Fruit fly (Drosophila melanogaster): ENCODE data around the gene dls.

Gene dls

DNA sequence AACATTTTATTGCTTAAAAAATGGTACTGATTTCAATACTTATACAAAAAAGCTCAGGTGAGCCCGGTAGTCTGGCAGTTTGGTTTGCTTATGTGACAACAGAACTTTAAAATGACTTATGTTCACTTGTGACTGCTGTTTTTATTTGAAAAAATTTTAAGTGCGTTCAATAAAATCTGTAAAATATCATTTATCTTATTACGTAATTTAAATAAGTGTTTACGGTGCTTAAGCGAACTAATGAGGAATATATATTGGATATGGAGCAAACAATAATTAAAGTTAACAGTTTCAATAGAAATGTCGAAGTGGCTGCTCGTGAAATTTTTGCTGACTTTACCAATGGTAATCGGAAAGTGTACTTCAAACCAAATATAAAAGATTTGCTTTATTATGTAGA is at the start of gene dls:
Gene dls, plus strand, starts transcription at position 301 of the 400 bp plus-strand sequence.
- TF ChIP-seq noc (tag; optimal IDR thresholded peaks at IDR 0.05), result no peak

DNA sequence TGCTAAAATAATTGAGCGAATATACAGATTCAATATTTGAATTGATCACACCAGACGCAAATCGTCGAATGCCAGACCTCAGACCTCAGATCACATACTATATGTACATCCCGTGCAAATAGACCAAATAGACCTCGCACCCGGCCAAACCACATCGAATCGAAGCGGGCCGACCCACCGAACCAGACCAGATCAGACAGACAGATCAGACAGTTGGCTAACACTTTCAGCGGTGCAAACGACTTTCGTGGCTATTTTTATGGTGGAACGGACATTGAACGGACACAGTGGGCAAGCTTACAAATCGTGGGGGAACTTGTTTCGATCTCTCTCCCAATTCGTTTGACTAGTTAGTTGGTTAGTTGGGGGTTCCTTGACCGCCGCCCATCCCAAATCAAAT is 49.4 kb upstream of the dls start:
- TF ChIP-seq noc (tag; optimal IDR thresholded peaks at IDR 0.05), result no peak

DNA sequence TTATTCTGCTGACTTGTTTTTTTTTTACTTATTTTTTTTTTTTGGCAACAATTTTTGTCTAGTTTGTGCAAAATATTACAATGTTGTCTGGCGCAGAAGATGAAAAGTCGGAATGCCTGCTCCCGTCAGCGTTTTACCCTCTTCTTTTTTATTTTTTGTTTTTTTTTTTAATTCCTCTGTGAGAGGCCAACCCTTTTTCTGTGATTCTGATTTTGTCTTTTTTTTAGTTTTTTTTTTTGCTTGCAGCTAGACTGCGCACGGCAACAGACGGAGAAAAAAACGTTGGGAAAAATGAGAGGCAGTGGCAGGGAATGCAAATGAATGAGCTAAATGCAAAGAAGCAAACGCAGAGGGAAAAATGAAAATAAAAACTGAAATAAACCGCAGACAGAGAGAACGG is 48.0 kb upstream of the dls start:
- no peak for TF ChIP-seq noc (tag; optimal IDR thresholded peaks at IDR 0.05)

DNA sequence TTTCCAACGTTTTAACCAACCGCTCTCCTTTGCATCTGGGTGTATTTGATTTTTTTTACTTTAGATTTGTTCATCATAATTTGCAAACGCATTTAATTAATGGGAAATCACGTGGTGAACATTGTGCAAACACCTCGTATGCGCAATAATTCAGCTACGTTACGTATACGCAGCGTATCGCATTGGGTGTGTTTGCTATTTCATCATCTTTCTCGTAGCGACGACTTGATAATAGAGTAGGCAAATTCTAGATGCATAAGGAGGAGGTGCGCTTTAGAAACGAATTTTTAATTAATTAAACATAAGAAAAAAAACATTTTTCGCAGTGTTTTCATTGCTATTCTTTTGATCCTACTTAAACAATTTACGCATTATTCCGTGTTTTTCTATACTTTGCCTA is 47.5 kb upstream of the dls start:
- no peak for TF ChIP-seq noc (tag; optimal IDR thresholded peaks at IDR 0.05)

DNA sequence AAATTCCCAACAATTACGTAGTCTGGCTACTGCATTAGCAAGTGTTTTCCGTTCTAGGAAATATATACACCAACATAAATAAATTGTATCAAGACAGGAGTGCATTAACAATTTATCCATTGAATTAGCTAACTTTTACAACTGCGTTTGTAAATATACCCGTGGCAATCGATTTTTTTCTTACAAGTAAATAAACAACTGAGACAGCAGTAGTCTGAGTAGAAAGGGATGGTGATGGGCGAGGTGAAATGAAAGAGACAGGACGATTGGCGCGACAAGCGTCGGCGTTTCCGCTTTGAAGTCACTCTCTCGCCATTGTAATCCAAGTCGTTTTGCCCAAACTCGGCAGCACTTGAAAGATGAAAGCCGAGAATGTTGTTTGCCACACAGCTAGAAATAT is 45.6 kb upstream of the dls start:
- no peak for TF ChIP-seq noc (tag; optimal IDR thresholded peaks at IDR 0.05)

DNA sequence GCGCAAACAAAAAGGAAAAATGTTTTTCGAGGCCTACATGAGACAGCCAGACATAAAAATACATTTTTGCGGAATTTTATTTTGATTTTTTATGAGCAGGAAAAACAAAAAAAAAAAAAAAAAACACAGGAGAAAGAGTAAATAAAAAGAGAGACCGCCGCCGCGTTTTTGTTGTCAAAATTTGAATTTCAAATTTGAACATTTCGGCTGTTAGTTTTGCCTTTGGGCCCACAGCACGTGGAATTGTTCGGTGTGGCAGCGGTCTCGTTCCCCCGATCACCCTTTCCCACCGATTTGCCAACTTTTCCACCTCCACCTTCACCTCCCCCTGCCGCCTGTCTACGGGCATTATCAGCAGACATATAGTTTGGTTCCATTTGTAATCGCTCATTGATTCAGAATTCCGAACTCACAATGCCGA is 44.3 kb upstream of the dls start:
- TF ChIP-seq noc (tag; optimal IDR thresholded peaks at IDR 0.05), result no peak

DNA sequence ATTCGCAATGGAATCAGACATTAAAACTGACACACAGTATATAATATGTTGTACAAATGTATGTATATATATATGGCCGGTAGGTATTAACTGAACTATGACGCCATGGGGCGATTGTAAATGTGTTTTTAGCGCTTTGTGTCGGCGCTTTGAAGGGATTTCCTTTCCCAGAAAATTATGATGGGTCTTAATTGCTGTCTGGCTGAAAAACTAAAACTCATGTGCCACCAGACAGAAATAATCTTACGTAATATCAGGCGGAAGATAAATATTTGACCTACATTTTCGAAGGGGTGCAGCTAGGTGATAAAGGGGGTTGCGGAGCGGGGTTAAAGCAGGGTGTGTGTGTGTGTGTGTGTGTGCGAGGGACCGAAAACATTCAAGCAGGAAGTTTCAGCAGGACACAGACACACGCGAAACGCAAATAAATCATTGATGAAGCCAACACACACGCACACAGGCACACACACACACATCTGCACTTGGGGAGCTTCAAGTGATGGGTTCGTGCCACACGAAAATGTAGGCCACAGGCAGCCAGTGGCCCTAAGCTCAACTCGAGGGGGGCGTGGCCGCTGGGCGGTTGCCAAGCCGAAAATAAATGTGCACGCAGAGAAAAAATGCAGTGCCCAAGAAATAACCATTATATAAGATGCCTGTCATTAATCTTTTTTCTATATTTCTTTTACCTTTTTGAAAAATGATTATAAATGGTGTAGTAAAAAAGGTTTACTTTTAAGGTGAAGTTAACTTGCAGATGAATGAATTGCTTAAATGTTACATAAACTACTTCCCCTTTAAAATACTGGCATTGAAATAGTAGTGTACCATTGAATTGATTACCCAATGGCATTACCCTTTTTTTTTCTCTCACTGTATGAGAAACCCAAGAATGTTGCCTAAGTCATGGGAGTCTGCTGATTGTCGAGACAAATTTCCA is 43.6 kb upstream of the dls start:
- no peak for TF ChIP-seq noc (tag; optimal IDR thresholded peaks at IDR 0.05)

DNA sequence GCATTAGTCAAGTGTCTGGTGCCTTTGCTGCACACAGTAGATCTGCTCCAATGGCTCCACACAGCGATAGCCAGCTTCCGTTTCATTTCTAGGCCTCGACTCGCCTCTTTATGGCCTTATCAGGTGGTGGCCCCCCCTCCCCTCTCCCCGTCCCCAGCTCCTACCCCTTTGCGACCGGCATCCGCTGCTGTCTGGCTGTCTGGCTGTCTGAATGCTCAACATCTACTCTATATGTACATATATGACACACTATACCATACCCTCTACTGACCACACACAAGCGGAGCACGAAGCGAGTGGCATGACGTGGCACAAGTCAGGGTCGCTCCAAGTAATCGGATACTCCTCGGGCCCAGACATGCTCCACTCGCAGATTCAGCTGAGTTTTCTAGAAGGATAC is 42.8 kb upstream of the dls start:
- TF ChIP-seq noc (tag; optimal IDR thresholded peaks at IDR 0.05), result no peak

DNA sequence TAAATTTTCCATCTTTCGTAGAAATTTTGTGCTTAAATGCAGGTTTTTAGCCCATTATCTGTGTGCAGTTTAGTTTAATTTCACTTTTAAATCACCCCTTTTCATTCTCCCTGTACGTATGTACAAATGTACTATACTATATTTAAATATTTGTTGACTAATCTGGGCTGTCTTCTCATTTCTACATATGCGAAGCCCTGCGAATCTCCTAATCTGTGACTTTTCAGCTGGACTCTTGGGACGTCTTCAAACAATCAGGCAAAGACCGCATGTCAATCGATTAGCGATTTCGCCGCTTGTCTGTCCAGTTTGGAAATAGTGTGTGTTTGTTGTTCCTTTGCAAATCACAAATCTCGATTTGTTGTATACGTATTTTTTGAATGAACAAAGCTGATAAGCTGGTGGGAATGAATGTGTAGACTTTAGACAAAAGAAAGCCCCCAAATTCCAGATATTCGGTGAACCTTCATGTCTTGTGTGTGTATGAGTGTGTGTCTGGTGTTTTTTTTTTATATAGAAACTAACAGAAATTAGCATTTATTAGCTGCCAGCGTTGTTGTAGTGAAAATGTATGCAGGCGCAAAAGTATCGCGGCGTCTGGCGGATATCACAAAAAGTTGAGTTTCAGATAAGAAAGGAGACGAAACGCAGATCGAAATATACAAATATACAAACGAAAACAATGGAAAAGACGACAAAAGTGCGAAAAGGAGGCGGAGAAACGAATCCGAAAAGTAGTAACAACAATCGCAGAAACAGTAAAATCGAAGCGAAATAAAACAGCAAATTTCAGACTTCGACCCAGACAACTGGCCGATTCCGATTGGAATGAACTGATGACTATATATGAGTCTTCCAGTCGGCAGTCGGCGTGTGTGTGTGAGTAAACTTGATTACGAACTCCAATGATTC is 41.7 kb upstream of the dls start:
- peak; percentile 54 for TF ChIP-seq noc (tag; optimal IDR thresholded peaks at IDR 0.05)

DNA sequence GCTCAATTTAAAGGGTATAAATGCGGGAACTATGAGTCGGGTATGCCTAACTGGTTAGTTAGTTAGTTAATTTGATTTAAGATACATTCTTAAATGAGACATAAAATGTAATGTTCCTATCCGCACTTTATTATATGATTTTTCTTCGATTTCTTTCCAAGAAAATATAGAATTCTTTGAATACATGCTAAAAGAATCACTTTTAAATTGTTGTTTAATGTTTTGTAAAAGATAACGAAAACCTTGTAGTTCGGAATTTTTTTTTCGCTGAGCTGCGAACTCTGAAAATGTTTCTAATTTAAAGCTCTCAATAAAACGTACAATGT is 41.1 kb upstream of the dls start:
- TF ChIP-seq noc (tag; optimal IDR thresholded peaks at IDR 0.05), result peak; percentile 91

DNA sequence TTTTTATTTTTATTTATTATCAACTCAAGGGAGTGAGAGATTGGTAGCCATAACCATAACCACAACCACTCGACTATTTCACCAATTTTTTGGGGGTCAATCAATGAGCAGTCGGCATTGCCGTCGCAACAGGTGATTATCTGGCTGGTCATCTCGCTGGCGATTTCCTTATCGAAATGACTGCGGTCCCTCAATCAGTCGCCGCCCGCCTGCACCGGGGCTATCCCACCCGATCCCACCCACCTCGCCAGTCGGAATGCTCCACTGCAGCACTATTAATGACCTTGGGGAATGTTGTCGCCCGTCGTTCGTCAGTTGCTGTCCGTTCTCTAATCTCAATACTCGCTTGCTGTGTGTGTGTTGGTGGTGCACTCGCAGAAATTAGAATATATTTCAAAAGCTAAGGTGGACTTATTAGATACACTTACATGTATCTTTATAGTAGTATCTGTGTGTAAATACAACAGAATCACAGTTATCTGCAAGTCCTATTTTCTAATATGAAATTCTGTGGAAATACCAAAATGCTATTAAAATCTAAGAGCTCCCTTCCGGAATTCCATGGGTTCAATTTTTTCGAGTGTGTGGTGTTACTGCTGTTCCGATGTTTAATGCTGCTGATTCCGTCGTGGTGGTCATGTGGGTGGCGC is 40.6 kb upstream of the dls start:
- TF ChIP-seq noc (tag; optimal IDR thresholded peaks at IDR 0.05), result peak; percentile 95

DNA sequence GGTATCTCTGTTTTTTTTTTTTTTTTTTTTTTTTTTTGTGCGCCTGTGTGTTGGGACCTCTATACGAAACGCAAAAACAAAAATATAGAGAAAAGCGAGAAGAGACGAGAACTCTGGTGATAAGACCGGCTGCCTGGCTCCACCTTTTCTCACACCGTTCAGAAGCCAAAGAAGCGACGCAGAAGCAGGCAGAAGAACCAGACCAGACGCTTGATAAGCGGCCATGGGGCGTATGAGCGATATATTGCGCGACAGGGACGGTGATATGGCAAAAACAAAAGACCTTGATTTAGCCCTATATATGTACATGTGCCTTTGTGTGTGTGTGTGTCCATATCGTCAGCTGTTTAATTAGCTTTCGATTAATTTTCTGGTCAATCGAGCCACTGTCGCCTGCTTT is 40.0 kb upstream of the dls start:
- TF ChIP-seq noc (tag; optimal IDR thresholded peaks at IDR 0.05), result no peak

DNA sequence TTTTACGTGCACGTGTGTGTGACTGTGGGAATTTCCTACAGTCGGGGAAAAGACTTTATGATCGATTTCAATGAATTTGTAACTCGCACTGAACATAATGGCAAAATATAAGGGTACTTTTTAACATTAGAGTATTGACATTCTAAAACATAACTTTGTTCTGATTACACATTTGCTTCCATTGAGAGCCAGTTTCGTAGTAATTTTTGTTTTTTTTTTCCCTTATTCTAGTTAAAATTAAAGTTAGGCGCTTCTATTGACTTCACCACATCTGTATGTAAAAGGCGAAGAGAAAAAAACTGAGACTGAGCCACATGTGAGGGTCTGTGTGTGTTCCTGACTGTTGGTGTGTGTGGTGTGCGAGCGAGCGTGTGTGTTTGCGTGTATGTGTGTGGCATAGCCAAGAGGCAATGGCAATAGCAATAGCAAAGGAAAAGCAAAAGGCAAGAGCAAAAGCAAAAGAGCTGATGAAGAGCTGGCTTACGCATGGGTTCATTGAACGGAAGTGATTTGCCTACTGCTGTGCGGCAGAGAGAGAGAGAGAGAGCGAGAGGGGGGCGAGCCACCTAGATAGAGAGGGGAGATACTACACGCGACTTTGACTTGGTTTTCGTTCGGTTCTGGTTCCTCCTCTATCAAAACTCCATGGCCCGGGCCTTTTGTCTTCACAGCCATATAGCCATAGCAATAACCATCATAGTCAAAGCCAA is 39.1 kb upstream of the dls start:
- TF ChIP-seq noc (tag; optimal IDR thresholded peaks at IDR 0.05), result peak; percentile 86

DNA sequence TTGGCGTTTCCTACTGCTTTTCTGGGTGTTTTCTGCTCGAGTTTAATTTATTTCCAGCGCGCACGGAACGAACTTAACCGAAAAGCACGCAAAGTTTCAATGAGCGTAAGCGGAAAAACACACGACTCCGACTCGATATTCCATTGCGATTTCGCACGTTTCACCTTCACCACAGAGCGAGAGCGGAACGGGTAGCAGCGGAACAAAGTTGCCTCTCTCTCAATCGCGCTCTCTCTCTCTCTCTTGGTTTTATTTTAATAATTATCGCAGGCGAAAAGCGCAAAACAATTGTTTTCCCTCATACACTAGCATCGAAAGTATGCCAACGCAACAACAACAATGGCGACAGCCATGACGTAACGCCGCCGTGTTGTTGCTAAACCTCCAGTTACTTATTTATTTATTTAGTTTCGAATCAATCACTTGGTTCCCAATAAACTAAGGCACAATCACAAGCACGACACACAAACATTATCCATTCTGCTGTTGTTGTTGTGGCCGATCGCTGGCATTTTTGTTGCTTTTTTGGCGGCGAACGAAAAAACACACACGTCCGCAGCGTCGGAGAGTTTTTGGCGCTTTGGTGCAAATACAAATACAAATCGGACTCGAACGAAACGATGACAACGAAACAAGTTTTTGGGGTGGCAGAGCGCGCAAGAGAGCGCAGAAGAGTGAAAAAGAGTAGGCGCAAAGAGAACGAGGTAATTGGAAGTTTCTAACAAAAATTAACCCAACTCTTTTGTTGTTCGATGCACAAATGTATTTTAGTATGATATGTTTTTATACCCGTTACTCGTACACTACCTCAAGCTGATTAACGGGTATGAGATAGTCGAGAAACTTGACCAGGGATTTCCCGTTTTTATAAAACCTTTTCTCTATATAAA is 36.7 kb upstream of the dls start, which contains the start of gene CG5151:
Gene CG5151, minus strand, starts transcription at position 552 of the 890 bp plus-strand sequence.
- TF ChIP-seq noc (tag; optimal IDR thresholded peaks at IDR 0.05), result peak; percentile 39
